Worm (Caenorhabditis elegans) whole organism, mixed stage, embryonic: ENCODE measurements around the gene psf-1.

Source experiments
- M03D4.4 ChIP-seq: sonication (generic microtip); optimal IDR thresholded peaks from 2 replicates; lab custom pipeline; 2017; ENCODE audit warnings: mild to moderate bottlenecking, missing genetic modification characterization, missing compliant biosample characterization
- blmp-1 ChIP-seq: fragments of 150-350 bp; optimal IDR thresholded peaks from 2 replicates; lab custom pipeline; 2014; ENCODE audit warnings: missing biosample characterization, missing genetic modification characterization
- ceh-39 ChIP-seq: fragments of 150-350 bp; optimal IDR thresholded peaks from 2 replicates; lab custom pipeline; 2014; ENCODE audit warnings: missing biosample characterization, missing genetic modification characterization
- ceh-83 ChIP-seq: fragments of 200-800 bp; sonication (Bioruptor generic); optimal IDR thresholded peaks from 2 replicates; lab custom pipeline; 2018; ENCODE audit warnings: mild to moderate bottlenecking, missing genetic modification characterization, missing compliant biosample characterization
- ces-1 ChIP-seq: fragments of 150-350 bp; optimal IDR thresholded peaks from 2 replicates; lab custom pipeline; 2014; ENCODE audit warnings: missing biosample characterization, missing genetic modification reagents, missing genetic modification characterization
- cnd-1 ChIP-seq: fragments of 200-800 bp; sonication (Bioruptor generic); optimal IDR thresholded peaks from 2 replicates; lab custom pipeline; 2018; ENCODE audit warnings: mild to moderate bottlenecking, missing genetic modification characterization, missing compliant biosample characterization
- drap-1 ChIP-seq: fragments of 200-800 bp; sonication (Bioruptor generic); optimal IDR thresholded peaks from 3 replicates; lab custom pipeline; 2018; ENCODE audit warnings: mild to moderate bottlenecking, missing genetic modification characterization, missing compliant biosample characterization
- elt-3 ChIP-seq: fragments of 150-350 bp; optimal IDR thresholded peaks from 2 replicates; lab custom pipeline; 2014; ENCODE audit warnings: missing biosample characterization, missing genetic modification characterization
- flh-1 ChIP-seq: fragments of 200-800 bp; sonication (Bioruptor generic); optimal IDR thresholded peaks from 2 replicates; lab custom pipeline; 2018; ENCODE audit warnings: mild to moderate bottlenecking, missing genetic modification characterization, moderate library complexity, missing compliant biosample characterization
- ham-2 ChIP-seq: fragments of 200-800 bp; sonication (Bioruptor generic); optimal IDR thresholded peaks from 2 replicates; lab custom pipeline; 2018; ENCODE audit warnings: mild to moderate bottlenecking, missing genetic modification characterization, missing compliant biosample characterization
- hlh-1 ChIP-seq: fragments of 150-350 bp; optimal IDR thresholded peaks from 2 replicates; lab custom pipeline; 2014; ENCODE audit warnings: missing biosample characterization, missing genetic modification reagents, missing genetic modification characterization
- lin-13 ChIP-seq: fragments of 150-350 bp; optimal IDR thresholded peaks from 2 replicates; lab custom pipeline; 2014; ENCODE audit warnings: missing biosample characterization, missing genetic modification characterization
- lin-32 ChIP-seq: fragments of 200-800 bp; sonication (Bioruptor generic); optimal IDR thresholded peaks from 2 replicates; lab custom pipeline; 2018; ENCODE audit warnings: mild to moderate bottlenecking, missing genetic modification characterization, missing compliant biosample characterization
- lsy-2 ChIP-seq: fragments of 150-350 bp; optimal IDR thresholded peaks from 2 replicates; lab custom pipeline; 2014; ENCODE audit warnings: missing biosample characterization, missing genetic modification characterization
- mep-1 ChIP-seq: fragments of 150-350 bp; optimal IDR thresholded peaks from 2 replicates; lab custom pipeline; 2017; ENCODE audit warnings: missing biosample characterization, missing genetic modification reagents, missing genetic modification characterization, inconsistent platforms
- mls-2 ChIP-seq: sonication (generic microtip); optimal IDR thresholded peaks from 2 replicates; lab custom pipeline; 2016; ENCODE audit warnings: mild to moderate bottlenecking, missing genetic modification characterization, moderate library complexity, missing compliant biosample characterization
- nhr-12 ChIP-seq: fragments of 150-350 bp; optimal IDR thresholded peaks from 2 replicates; lab custom pipeline; 2014; ENCODE audit warnings: missing biosample characterization, missing genetic modification characterization
- nhr-2 ChIP-seq: fragments of 150-350 bp; optimal IDR thresholded peaks from 2 replicates; lab custom pipeline; 2014; ENCODE audit warnings: missing biosample characterization, missing genetic modification characterization
- nhr-237 ChIP-seq: fragments of 150-350 bp; optimal IDR thresholded peaks from 2 replicates; lab custom pipeline; 2014; ENCODE audit warnings: missing biosample characterization, missing genetic modification characterization
- nhr-76 ChIP-seq: sonication (generic microtip); optimal IDR thresholded peaks from 2 replicates; lab custom pipeline; 2017; ENCODE audit warnings: missing biosample characterization, missing genetic modification characterization
- sem-2 ChIP-seq: fragments of 200-800 bp; sonication (Bioruptor generic); optimal IDR thresholded peaks from 2 replicates; lab custom pipeline; 2018; ENCODE audit warnings: mild to moderate bottlenecking, missing genetic modification characterization, missing compliant biosample characterization
- snpc-4 ChIP-seq: fragments of 150-350 bp; optimal IDR thresholded peaks from 2 replicates; lab custom pipeline; 2014; ENCODE audit warnings: missing biosample characterization, missing genetic modification characterization
- sptf-1 ChIP-seq: sonication (generic microtip); optimal IDR thresholded peaks from 2 replicates; lab custom pipeline; 2017; ENCODE audit warnings: mild to moderate bottlenecking, missing genetic modification characterization, moderate library complexity, missing compliant biosample characterization
- tbx-8 ChIP-seq: fragments of 200-800 bp; sonication (Bioruptor generic); optimal IDR thresholded peaks from 2 replicates; lab custom pipeline; 2018; ENCODE audit warnings: mild to moderate bottlenecking, missing genetic modification characterization, moderate library complexity, missing compliant biosample characterization
- unc-120 ChIP-seq: sonication (generic microtip); optimal IDR thresholded peaks from 2 replicates; lab custom pipeline; 2017; ENCODE audit warnings: missing genetic modification characterization, missing compliant biosample characterization; ENCODE audit not compliant: poor library complexity, severe bottlenecking
- unc-39 ChIP-seq: fragments of 150-350 bp; optimal IDR thresholded peaks from 2 replicates; lab custom pipeline; 2014; ENCODE audit warnings: missing biosample characterization, missing genetic modification characterization
- unc-62 ChIP-seq: fragments of 150-350 bp; optimal IDR thresholded peaks from 2 replicates; lab custom pipeline; 2014; ENCODE audit warnings: missing biosample characterization, missing genetic modification reagents, missing genetic modification characterization
- zip-8 ChIP-seq: fragments of 150-350 bp; optimal IDR thresholded peaks from 2 replicates; lab custom pipeline; 2014; ENCODE audit warnings: missing biosample characterization, missing genetic modification characterization
- ztf-11 ChIP-seq: fragments of 150-350 bp; optimal IDR thresholded peaks from 2 replicates; lab custom pipeline; 2014; ENCODE audit warnings: missing biosample characterization, missing genetic modification characterization

psf-1 gene

DNA sequence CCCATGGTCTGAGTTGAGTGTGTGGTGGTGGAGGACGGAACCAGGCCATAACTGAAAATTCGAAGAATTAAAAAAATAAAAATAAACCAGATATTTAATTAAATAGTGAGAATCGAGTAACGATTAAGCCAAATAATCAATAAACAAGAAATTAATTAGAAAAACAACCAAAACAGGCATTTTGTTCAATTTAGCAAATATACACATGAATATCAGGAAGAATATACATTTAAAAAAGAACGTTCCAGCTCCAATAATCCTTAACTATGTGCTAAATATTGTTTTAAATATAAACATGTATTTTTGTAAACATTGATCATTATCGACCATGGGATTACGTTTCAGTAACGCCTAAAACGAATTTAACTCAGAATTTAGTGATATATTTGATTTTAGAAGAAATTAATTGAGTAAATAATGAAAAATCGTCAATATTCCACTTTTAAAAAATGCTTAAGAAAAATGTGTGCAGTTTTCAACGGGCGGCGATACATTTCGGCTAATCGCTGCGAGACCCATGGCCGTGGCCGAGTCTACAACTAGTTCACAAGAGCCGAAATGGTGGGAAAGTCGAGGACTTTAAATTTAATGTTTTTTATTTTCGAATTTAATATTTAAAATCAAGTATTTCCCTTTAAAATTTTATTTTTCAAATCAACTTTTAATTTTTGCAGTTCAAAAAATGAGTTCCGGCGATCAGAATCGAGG, at the start of gene psf-1, which contains the start of gene R53.4:
TSS of gene psf-1 (plus strand) at position 675 of the 708 bp plus-strand sequence.
TSS of gene R53.4 (minus strand) at position 51 of the 708 bp plus-strand sequence.
- no peak for TF ChIP-seq nhr-2 (tag; lab: Kevin White, UChicago)
- TF ChIP-seq elt-3: no peak
- no peak for TF ChIP-seq blmp-1 (tag; lab: Kevin White, UChicago)
- peak; percentile 58 for TF ChIP-seq ham-2 (GFP tag; lab: Kevin White, UChicago)
- peak; percentile 0 for TF ChIP-seq ces-1
- peak; percentile 4 for TF ChIP-seq hlh-1
- TF ChIP-seq nhr-12 (tag; lab: Kevin White, UChicago): no peak
- TF ChIP-seq ceh-83 (GFP tag; lab: Kevin White, UChicago): no peak
- TF ChIP-seq nhr-76: no peak
- peak; percentile 51 for TF ChIP-seq nhr-237 (tag; lab: Kevin White, UChicago)
- peak; percentile 81 for TF ChIP-seq mep-1 (tag; lab: Kevin White, UChicago)
- peak; percentile 71 for TF ChIP-seq lsy-2 (tag; lab: Kevin White, UChicago)

DNA sequence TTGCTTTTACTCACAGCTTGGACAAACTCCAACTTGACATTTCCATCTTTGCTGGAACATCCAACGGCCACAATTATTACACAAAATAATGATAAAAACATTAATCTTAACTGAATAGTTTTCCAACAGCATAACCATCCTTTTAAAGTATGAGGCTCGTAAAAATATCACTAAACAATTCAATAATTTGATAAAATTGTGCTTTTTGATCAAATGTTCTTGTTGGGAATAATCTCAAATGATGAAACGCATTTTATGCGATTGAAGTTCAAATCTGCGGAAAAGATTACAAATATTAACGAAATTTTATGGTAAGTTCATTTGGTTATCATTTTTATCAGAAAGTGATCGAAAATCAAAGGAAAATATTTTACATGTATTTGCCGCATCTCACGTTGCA, 48.0 kb upstream of the psf-1 start, which contains the start of gene pho-10:
TSS of gene pho-10 (minus strand) at position 101 of the 400 bp plus-strand sequence.
- TF ChIP-seq lin-32 (GFP tag; lab: Kevin White, UChicago) (no peak), unc-120 (no peak)

DNA sequence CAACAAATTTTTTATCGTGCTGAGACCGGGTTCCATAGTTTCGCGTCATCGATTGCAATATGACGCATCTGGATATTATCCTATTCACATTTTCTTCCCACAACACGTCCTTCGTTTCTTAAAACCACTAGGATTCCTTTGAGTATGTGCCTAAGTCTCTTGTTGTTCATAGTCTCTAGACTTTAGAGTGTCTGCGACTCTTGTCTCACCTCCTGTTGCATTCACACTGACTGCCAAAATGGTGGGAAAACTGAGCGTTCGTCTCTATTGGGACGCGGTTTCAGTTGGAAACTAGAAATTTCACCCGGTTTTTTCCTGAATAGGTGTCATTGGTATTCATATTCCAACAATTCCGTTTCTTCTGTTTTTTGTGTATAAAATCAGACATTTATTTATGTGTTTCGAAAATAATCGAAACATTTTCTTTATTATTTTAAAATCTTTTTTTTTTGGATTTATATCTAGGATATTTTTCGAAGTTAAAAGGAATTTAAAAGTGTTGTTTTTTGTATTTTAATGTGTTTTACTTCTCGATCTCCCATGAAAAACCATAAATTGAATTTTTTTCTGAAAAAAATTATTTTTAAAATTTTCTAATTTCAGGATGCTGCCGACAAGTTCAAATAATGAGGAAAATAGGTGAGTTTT, 46.7 kb upstream of the psf-1 start, which contains the start of gene C05C10.2:
TSS of gene C05C10.2 (plus strand) at position 598 of the 648 bp plus-strand sequence.
- TF ChIP-seq lsy-2 (tag; lab: Kevin White, UChicago) (no peak), nhr-237 (tag; lab: Kevin White, UChicago) (no peak), drap-1 (GFP tag; lab: Kevin White, UChicago) (no peak), unc-62 (GFP tag; lab: Kevin White, UChicago) (no peak), ceh-39 (tag; lab: Kevin White, UChicago) (no peak), tbx-8 (GFP tag; lab: Kevin White, UChicago) (no peak), zip-8 (tag; lab: Kevin White, UChicago) (no peak), snpc-4 (tag; lab: Kevin White, UChicago) (no peak), ces-1 (no peak), nhr-12 (tag; lab: Kevin White, UChicago) (no peak)
- TF ChIP-seq, all 35 proteins: peak for 0

DNA sequence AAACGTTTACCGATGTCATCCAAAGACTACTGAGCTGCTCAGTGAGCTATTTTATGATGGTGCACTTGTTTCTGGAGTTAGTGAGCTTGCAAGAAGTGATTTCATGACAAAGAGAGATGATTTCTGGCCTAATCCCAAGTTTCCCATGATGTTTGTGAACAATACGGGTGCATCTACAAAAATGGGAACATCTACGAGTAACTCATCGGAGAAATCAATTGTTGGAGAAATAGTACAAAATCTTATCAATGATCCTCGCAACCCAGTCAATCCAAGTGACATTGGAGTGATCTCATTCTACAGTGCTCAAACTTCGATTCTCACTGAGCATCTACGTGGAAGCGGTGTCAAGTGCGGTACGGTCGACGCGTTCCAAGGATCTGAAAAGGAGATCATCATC, 40.0 kb upstream of the psf-1 start:
- no peak for TF ChIP-seq lin-32 (GFP tag; lab: Kevin White, UChicago)
- TF ChIP-seq elt-3: no peak
- no peak for TF ChIP-seq ceh-39 (tag; lab: Kevin White, UChicago)
- no peak for TF ChIP-seq zip-8 (tag; lab: Kevin White, UChicago)
- no peak for TF ChIP-seq ces-1
- TF ChIP-seq unc-39: no peak
- TF ChIP-seq blmp-1 (tag; lab: Kevin White, UChicago): no peak
- TF ChIP-seq lsy-2 (tag; lab: Kevin White, UChicago): no peak
- TF ChIP-seq mls-2: no peak

DNA sequence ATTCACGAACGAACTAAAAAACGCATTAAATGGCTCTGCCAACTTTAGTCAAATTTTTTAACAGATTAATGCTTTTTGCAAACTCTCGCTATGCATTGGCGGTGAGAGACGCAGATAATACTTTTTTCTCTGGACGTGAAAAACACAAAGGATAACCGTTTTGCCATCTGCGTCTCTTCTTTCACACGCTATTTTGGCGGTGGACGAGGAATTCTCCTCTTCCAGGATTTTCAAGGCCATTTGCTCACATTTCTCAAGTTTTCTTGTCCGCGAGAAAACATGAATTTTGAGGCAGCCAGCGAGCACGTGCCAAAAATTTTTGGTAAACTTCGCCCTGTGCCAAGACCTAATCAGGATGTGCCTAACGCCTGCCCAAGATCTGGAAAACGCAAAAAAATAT, 37.5 kb upstream of the psf-1 start:
- no peak for TF ChIP-seq mep-1 (tag; lab: Kevin White, UChicago)
- TF ChIP-seq lin-13 (tag; lab: Kevin White, UChicago): no peak
- no peak for TF ChIP-seq cnd-1 (tag; lab: Kevin White, UChicago)
- TF ChIP-seq flh-1 (GFP tag; lab: Kevin White, UChicago): no peak
- no peak for TF ChIP-seq ceh-83 (GFP tag; lab: Kevin White, UChicago)
- TF ChIP-seq zip-8 (tag; lab: Kevin White, UChicago): no peak
- TF ChIP-seq elt-3: no peak
- TF ChIP-seq ces-1: no peak
- no peak for TF ChIP-seq sptf-1
- no peak for TF ChIP-seq M03D4.4
- TF ChIP-seq sem-2 (GFP tag; lab: Kevin White, UChicago): no peak
- no peak for TF ChIP-seq unc-120
- no peak for TF ChIP-seq ztf-11 (tag; lab: Kevin White, UChicago)
- TF ChIP-seq ceh-39 (tag; lab: Kevin White, UChicago): no peak
- no peak for TF ChIP-seq lsy-2 (tag; lab: Kevin White, UChicago)
